Worm (Caenorhabditis elegans): ENCODE data around the gene ain-1.

Gene ain-1

ce11 chrX:16613266-16613665 lies at the start of gene ain-1:
Gene ain-1, plus strand, starts transcription at chrX:16613451.
- TF ChIP-seq irx-1 (tag; optimal IDR thresholded peaks at IDR 0.05) = no peak
- TF ChIP-seq snpc-4 (tag; optimal IDR thresholded peaks at IDR 0.05) = no peak
- TF ChIP-seq nhr-85 (tag) = peak; percentile 69

- TF ChIP-seq elt-2 (tag; optimal IDR thresholded peaks at IDR 0.05) (no peak), fkh-10 (GFP tag; optimal IDR thresholded peaks at IDR 0.05) (peak; percentile 75), nhr-76 (tag; optimal IDR thresholded peaks at IDR 0.05) (no peak), nhr-19 (GFP tag; conservative IDR thresholded peaks at IDR 0.05) (0 out of 2 replicates have a peak, but pooled peaks have one; percentile 5), snpc-4 (tag; optimal IDR thresholded peaks at IDR 0.05) (peak; percentile 93)
Observed at ce11 chrX:16564515-16565285, 48.6 kb upstream of the ain-1 start.

- TF ChIP-seq snpc-4 (tag; optimal IDR thresholded peaks at IDR 0.05) (peak; percentile 75), unc-98 (GFP tag; IDR thresholded peaks at IDR 0.05) (no peak)
Observed at ce11 chrX:16565781-16566180, 47.5 kb upstream of the ain-1 start.

- TF ChIP-seq nhr-85 (tag) (no peak), C04F5.9 (tag; optimal IDR thresholded peaks at IDR 0.05) (no peak), blmp-1 (tag; optimal IDR thresholded peaks at IDR 0.05) (no peak), alr-1 (tag; optimal IDR thresholded peaks at IDR 0.05; ENCODE audit: borderline replicate concordance) (no peak), snpc-4 (tag; optimal IDR thresholded peaks at IDR 0.05) (peak; percentile 87)
Observed at ce11 chrX:16566358-16566757, 46.9 kb upstream of the ain-1 start.

ce11 chrX:16571877-16572276 lies 41.4 kb upstream of the ain-1 start:
- TF ChIP-seq xbp-1 (tag; optimal IDR thresholded peaks at IDR 0.05) (no peak), irx-1 (tag; optimal IDR thresholded peaks at IDR 0.05) (no peak), fkh-8 (tag; optimal IDR thresholded peaks at IDR 0.05) (no peak), nhr-47 (tag; optimal IDR thresholded peaks at IDR 0.05) (no peak), nhr-85 (tag) (no peak), mdl-1 (tag; optimal IDR thresholded peaks at IDR 0.05) (no peak), nhr-84 (tag; optimal IDR thresholded peaks at IDR 0.05) (no peak)

- TF ChIP-seq rnt-1 (tag; optimal IDR thresholded peaks at IDR 0.05) (no peak), jun-1 (tag; optimal IDR thresholded peaks at IDR 0.05) (no peak), fos-1 (tag; optimal IDR thresholded peaks at IDR 0.05) (no peak), nhr-90 (tag; optimal IDR thresholded peaks at IDR 0.05; ENCODE audit: poor library complexity) (no peak), pag-3 (tag; optimal IDR thresholded peaks at IDR 0.05; ENCODE audit: borderline replicate concordance, insufficient read depth) (no peak), ets-5 (GFP tag; IDR thresholded peaks at IDR 0.05) (no peak), efl-1 (optimal IDR thresholded peaks at IDR 0.05) (no peak), efl-1 (GFP tag; optimal IDR thresholded peaks at IDR 0.05 in 1 of 2) (no peak), egl-13 (tag; optimal IDR thresholded peaks at IDR 0.05) (no peak), nhr-47 (tag; optimal IDR thresholded peaks at IDR 0.05) (no peak), tbx-2 (tag; optimal IDR thresholded peaks at IDR 0.05) (no peak), ceh-82 (tag; optimal IDR thresholded peaks at IDR 0.05) (no peak), ces-1 (GFP tag; optimal IDR thresholded peaks at IDR 0.05) (no peak)
Observed at ce11 chrX:16574303-16574702, 38.9 kb upstream of the ain-1 start.

- TF ChIP-seq sox-4 (tag; optimal IDR thresholded peaks at IDR 0.05) (no peak), ces-1 (GFP tag; optimal IDR thresholded peaks at IDR 0.05) (no peak), unc-130 (tag; optimal IDR thresholded peaks at IDR 0.05) (no peak), blmp-1 (tag; optimal IDR thresholded peaks at IDR 0.05) (no peak), fos-1 (tag; optimal IDR thresholded peaks at IDR 0.05) (no peak), xbp-1 (tag; optimal IDR thresholded peaks at IDR 0.05) (no peak), nhr-77 (tag; optimal IDR thresholded peaks at IDR 0.05) (no peak), egl-13 (tag; optimal IDR thresholded peaks at IDR 0.05) (no peak), pag-3 (tag; optimal IDR thresholded peaks at IDR 0.05; ENCODE audit: borderline replicate concordance, insufficient read depth) (no peak)
Observed at ce11 chrX:16575262-16575661, 38.0 kb upstream of the ain-1 start.

Data from whole organism, L1 larva.